Worm (Caenorhabditis elegans): ENCODE results near the gene Y40C5A.4.

DNA sequence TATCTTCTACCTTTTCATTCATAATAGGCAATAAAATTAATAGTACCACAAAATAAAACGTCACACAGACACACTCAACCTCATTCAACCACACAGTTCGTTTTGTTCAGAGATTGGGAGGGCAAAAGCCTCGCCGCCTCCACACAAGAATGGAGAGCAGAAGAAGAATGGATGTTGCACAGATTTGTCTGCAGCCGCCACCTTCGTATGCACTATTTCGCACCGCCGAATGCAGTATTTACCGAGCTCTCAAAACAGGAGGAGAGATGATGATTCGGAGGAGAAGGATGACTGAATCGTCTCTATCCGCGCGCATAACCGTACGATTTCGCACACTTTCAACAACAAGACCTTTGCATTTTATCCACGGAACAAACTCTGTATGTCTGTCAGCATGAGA lies 32.6 kb upstream of the Y40C5A.4 start:
- TF ChIP-seq flt-1 (GFP tag; IDR thresholded peaks at IDR 0.05) (no peak), T22C8.4 (GFP tag; IDR thresholded peaks at IDR 0.05) (no peak), med-1 (GFP tag; optimal IDR thresholded peaks at IDR 0.05; ENCODE audit: insufficient read depth) (no peak), ztf-23 (GFP tag; IDR thresholded peaks at IDR 0.05) (no peak), ref-1 (GFP tag; conservative IDR thresholded peaks at IDR 0.05) (no peak), cog-1 (tag; optimal IDR thresholded peaks at IDR 0.05) (no peak), klf-2 (GFP tag; conservative IDR thresholded peaks at IDR 0.05) (no peak), tab-1 (GFP tag; IDR thresholded peaks at IDR 0.05) (no peak), ztf-29 (GFP tag; IDR thresholded peaks at IDR 0.05) (no peak)
